Worm (Caenorhabditis elegans) whole organism, late embryonic: ENCODE data around the gene hpo-36.

Experiments used
- C38D4.7 ChIP-seq: fragments of 200-800 bp; sonication (Bioruptor generic); optimal IDR thresholded peaks from 2 replicates; lab custom pipeline; 2018; ENCODE audit warnings: mild to moderate bottlenecking, missing genetic modification characterization, moderate library complexity, missing compliant biosample characterization
- F13H6.1 ChIP-seq: sonication (generic microtip); optimal IDR thresholded peaks from 2 replicates; lab custom pipeline; 2016; ENCODE audit warnings: missing genetic modification characterization, missing compliant biosample characterization
- K02D7.2 ChIP-seq: sonication (generic microtip); optimal IDR thresholded peaks from 2 replicates; lab custom pipeline; 2017; ENCODE audit warnings: mild to moderate bottlenecking, missing genetic modification characterization, missing compliant biosample characterization
- K09A11.1 ChIP-seq: sonication (generic microtip); optimal IDR thresholded peaks from 2 replicates; lab custom pipeline; 2017; ENCODE audit warnings: antibody characterized with exemption, mild to moderate bottlenecking, missing genetic modification characterization, missing compliant biosample characterization; ENCODE audit not compliant: insufficient read depth
- T23F11.4 ChIP-seq: fragments of 200-800 bp; sonication (Bioruptor generic); optimal IDR thresholded peaks from 2 replicates; lab custom pipeline; 2018; ENCODE audit warnings: mild to moderate bottlenecking, missing genetic modification characterization, missing compliant biosample characterization
- ama-1 ChIP-seq: fragments of 150-350 bp; optimal IDR thresholded peaks from 2 replicates; lab custom pipeline; 2014
- ceh-2 ChIP-seq: sonication (generic microtip); optimal IDR thresholded peaks from 2 replicates; lab custom pipeline; 2016; ENCODE audit warnings: missing genotype, missing genetic modification characterization, missing compliant biosample characterization
- ceh-22 ChIP-seq: sonication (generic microtip); optimal IDR thresholded peaks from 2 replicates; lab custom pipeline; 2017; ENCODE audit warnings: missing biosample characterization, missing genetic modification characterization
- ceh-24 ChIP-seq: sonication (generic microtip); optimal IDR thresholded peaks from 2 replicates; lab custom pipeline; 2016; ENCODE audit warnings: mild to moderate bottlenecking, missing genetic modification characterization, missing compliant biosample characterization
- ceh-31 ChIP-seq: sonication (generic microtip); optimal IDR thresholded peaks from 2 replicates; lab custom pipeline; 2016; ENCODE audit warnings: missing genetic modification characterization, missing compliant biosample characterization
- ceh-34 ChIP-seq: sonication (generic microtip); optimal IDR thresholded peaks from 2 replicates; lab custom pipeline; 2016; ENCODE audit warnings: mild to moderate bottlenecking, missing genetic modification characterization, missing compliant biosample characterization
- ceh-48 ChIP-seq: sonication (generic microtip); optimal IDR thresholded peaks from 2 replicates; lab custom pipeline; 2016; ENCODE audit warnings: missing genetic modification characterization, inconsistent platforms, missing compliant biosample characterization
- ceh-6 ChIP-seq: fragments of 200-800 bp; sonication (Bioruptor generic); optimal IDR thresholded peaks from 2 replicates; lab custom pipeline; 2018; ENCODE audit warnings: mild to moderate bottlenecking, missing genetic modification characterization, missing compliant biosample characterization
- ceh-9 ChIP-seq: sonication (generic microtip); optimal IDR thresholded peaks from 2 replicates; lab custom pipeline; 2016; ENCODE audit warnings: mild to moderate bottlenecking, missing genetic modification characterization, inconsistent platforms, missing compliant biosample characterization
- che-1 ChIP-seq: sonication (generic microtip); optimal IDR thresholded peaks from 2 replicates; lab custom pipeline; 2016; ENCODE audit warnings: mild to moderate bottlenecking, missing genetic modification characterization, missing compliant biosample characterization
- dmd-4 ChIP-seq: sonication (generic microtip); optimal IDR thresholded peaks from 2 replicates; lab custom pipeline; 2016; ENCODE audit warnings: borderline replicate concordance, missing genetic modification characterization, missing compliant biosample characterization
- elt-2 ChIP-seq: sonication (generic microtip); optimal IDR thresholded peaks from 2 replicates; lab custom pipeline; 2016; ENCODE audit warnings: missing genetic modification reagents, missing genetic modification characterization, missing compliant biosample characterization
- elt-4 ChIP-seq: sonication (generic microtip); optimal IDR thresholded peaks from 2 replicates; lab custom pipeline; 2016; ENCODE audit warnings: missing genetic modification characterization, missing compliant biosample characterization
- eyg-1 ChIP-seq: sonication (generic microtip); optimal IDR thresholded peaks from 2 replicates; lab custom pipeline; 2016; ENCODE audit warnings: missing genotype, missing genetic modification characterization, missing compliant biosample characterization
- fkh-6 ChIP-seq: sonication (generic microtip); optimal IDR thresholded peaks from 2 replicates; lab custom pipeline; 2016; ENCODE audit warnings: missing genetic modification characterization, missing compliant biosample characterization
- hlh-15 ChIP-seq: sonication (generic microtip); optimal IDR thresholded peaks from 2 replicates; lab custom pipeline; 2016; ENCODE audit warnings: missing genetic modification characterization, missing compliant biosample characterization
- hlh-6 ChIP-seq: sonication (generic microtip); optimal IDR thresholded peaks from 2 replicates; lab custom pipeline; 2016; ENCODE audit warnings: missing genotype, missing genetic modification characterization, missing compliant biosample characterization
- hlh-8 ChIP-seq: sonication (generic microtip); optimal IDR thresholded peaks from 2 replicates; lab custom pipeline; 2016; ENCODE audit warnings: missing genotype, missing genetic modification characterization, missing compliant biosample characterization
- lim-6 ChIP-seq: sonication (generic microtip); optimal IDR thresholded peaks from 2 replicates; lab custom pipeline; 2016; ENCODE audit warnings: missing genetic modification characterization, missing compliant biosample characterization
- nfya-1 ChIP-seq: sonication (generic microtip); optimal IDR thresholded peaks from 2 replicates; lab custom pipeline; 2017; ENCODE audit warnings: missing genetic modification characterization, mild to moderate bottlenecking, missing compliant biosample characterization, antibody characterized with exemption, moderate library complexity
- nhr-11 ChIP-seq: fragments of 150-350 bp; optimal IDR thresholded peaks from 2 replicates; lab custom pipeline; 2014; ENCODE audit warnings: missing biosample characterization, missing genetic modification characterization
- npax-4 ChIP-seq: sonication (generic microtip); optimal IDR thresholded peaks from 2 replicates; lab custom pipeline; 2016; ENCODE audit warnings: missing genetic modification characterization, missing compliant biosample characterization
- pag-3 ChIP-seq: sonication (generic microtip); optimal IDR thresholded peaks from 2 replicates; lab custom pipeline; 2016; ENCODE audit warnings: missing compliant biosample characterization, missing genetic modification characterization, borderline replicate concordance
- pat-9 ChIP-seq: fragments of 200-800 bp; sonication (Bioruptor generic); optimal IDR thresholded peaks from 2 replicates; lab custom pipeline; 2018; ENCODE audit warnings: mild to moderate bottlenecking, missing genetic modification characterization, moderate library complexity, missing compliant biosample characterization
- pha-2 ChIP-seq: sonication (generic microtip); optimal IDR thresholded peaks from 2 replicates; lab custom pipeline; 2017; ENCODE audit warnings: mild to moderate bottlenecking, missing genetic modification characterization, missing compliant biosample characterization
- pqm-1 ChIP-seq: sonication (generic microtip); optimal IDR thresholded peaks from 2 replicates; lab custom pipeline; 2016; ENCODE audit warnings: missing genetic modification characterization, missing compliant biosample characterization
- pros-1 ChIP-seq: fragments of 150-350 bp; optimal IDR thresholded peaks from 2 replicates; lab custom pipeline; 2014; ENCODE audit warnings: missing biosample characterization, missing genetic modification reagents, missing genetic modification characterization
- ref-2 ChIP-seq: sonication (generic microtip); optimal IDR thresholded peaks from 2 replicates; lab custom pipeline; 2016; ENCODE audit warnings: missing genetic modification characterization, missing compliant biosample characterization
- rnt-1 ChIP-seq: sonication (generic microtip); optimal IDR thresholded peaks from 2 replicates; lab custom pipeline; 2016; ENCODE audit warnings: missing genetic modification characterization, missing compliant biosample characterization
- sox-2 ChIP-seq: fragments of 200-800 bp; sonication (Bioruptor generic); IDR thresholded peaks from 2 replicates; pipeline ENCODE4 v1.3.6; 2022; ENCODE audit warnings: missing genetic modification reagents, missing genetic modification characterization, missing compliant biosample characterization
- syd-9 ChIP-seq: sonication (generic microtip); optimal IDR thresholded peaks from 2 replicates; lab custom pipeline; 2016; ENCODE audit warnings: mild to moderate bottlenecking, missing genetic modification characterization, moderate library complexity, missing compliant biosample characterization
- tbx-2 ChIP-seq: sonication (generic microtip); optimal IDR thresholded peaks from 2 replicates; lab custom pipeline; 2016; ENCODE audit warnings: missing genetic modification characterization, missing compliant biosample characterization
- tbx-7 ChIP-seq: sonication (generic microtip); optimal IDR thresholded peaks from 2 replicates; lab custom pipeline; 2016; ENCODE audit warnings: missing genotype, missing genetic modification characterization, missing compliant biosample characterization
- ttx-3 ChIP-seq: sonication (generic microtip); optimal IDR thresholded peaks from 2 replicates; lab custom pipeline; 2016; ENCODE audit warnings: missing genetic modification reagents, missing genetic modification characterization, missing compliant biosample characterization
- unc-3 ChIP-seq, 2 experiments: fragments of 200-800 bp in 1 of 2; sonication (Bioruptor generic) in 1 of 2; sonication (generic microtip) in 1 of 2; conservative IDR thresholded peaks in 1 of 2; optimal IDR thresholded peaks in 1 of 2; 2 replicates each; pipeline versions ENCODE4 v1.3.6 to Lab custom; 2016 to 2022; ENCODE audit warnings: missing compliant biosample characterization in 2 of 2, missing genetic modification characterization in 2 of 2, missing genetic modification reagents in 1 of 2
- unc-42 ChIP-seq: sonication (generic microtip); optimal IDR thresholded peaks from 2 replicates; lab custom pipeline; 2016; ENCODE audit warnings: missing genotype, missing genetic modification characterization, missing compliant biosample characterization
- unc-55 ChIP-seq: sonication (generic microtip); optimal IDR thresholded peaks from 2 replicates; lab custom pipeline; 2017; ENCODE audit warnings: missing biosample characterization, missing genetic modification reagents, missing genetic modification characterization
- zip-5 ChIP-seq: sonication (generic microtip); optimal IDR thresholded peaks from 2 replicates; lab custom pipeline; 2016; ENCODE audit warnings: missing genetic modification characterization, missing compliant biosample characterization

Gene hpo-36

DNA sequence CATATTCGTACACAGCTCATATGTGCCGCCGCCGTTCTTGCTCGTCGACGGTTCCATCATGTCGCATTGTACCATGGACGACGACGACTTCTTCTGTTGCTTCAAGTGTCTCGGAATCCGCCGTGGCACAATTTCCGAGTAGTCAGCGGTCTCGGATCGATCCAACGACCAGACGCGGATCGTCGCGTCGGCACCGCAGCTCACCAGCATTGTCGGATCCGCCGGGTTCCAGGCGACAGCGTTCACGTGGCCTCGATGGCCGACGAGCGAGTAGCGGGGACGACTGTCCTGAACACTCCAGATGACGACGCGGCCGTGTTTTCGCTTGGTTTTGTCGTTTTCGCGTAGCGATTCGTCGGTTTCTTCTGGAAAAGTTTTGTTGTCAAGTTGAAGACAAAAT, 11.1 kb upstream of the hpo-36 start:
- TF ChIP-seq ttx-3 (tag; lab: Kevin White, UChicago) (no peak), ceh-2 (tag; lab: Kevin White, UChicago) (no peak), sox-2 (no peak), ceh-48 (tag; lab: Kevin White, UChicago) (no peak), hlh-15 (tag; lab: Kevin White, UChicago) (no peak), rnt-1 (tag; lab: Kevin White, UChicago) (no peak), eyg-1 (tag; lab: Kevin White, UChicago) (no peak), hlh-6 (no peak), ceh-9 (tag; lab: Kevin White, UChicago) (no peak), unc-55 (no peak), zip-5 (tag; lab: Kevin White, UChicago) (no peak), K02D7.2 (tag; lab: Kevin White, UChicago) (no peak), pag-3 (no peak), pha-2 (tag; lab: Kevin White, UChicago) (no peak), C38D4.7 (no peak), syd-9 (no peak)

DNA sequence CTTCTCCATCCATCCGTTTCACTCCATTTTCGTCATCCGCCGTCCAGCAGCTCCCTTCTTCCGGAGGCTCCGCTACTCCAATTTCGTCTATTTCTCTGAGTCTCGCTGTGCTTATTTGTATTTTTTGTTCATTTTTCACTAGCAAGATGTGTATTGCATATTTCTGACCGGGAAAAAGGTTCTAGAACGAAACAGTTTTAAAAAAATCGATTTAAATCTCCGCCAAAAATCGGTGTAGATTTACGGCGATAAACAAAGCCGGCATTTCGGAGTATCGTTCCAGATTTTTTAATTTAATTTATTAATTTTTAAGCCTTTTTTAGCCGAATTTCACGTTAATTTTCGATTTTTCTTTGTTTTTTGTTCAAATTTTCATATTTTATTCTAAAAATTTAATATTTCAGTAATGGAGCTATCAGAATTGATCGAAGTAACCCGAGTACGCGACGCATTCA, 4.0 kb upstream of the hpo-36 start, which contains the start of gene mtm-9:
Gene mtm-9, plus strand, starts transcription at position 405 of the 455 bp plus-strand sequence.
- TF ChIP-seq ref-2 (tag; lab: Kevin White, UChicago) (no peak), pros-1 (tag; lab: Kevin White, UChicago) (no peak), unc-42 (tag; lab: Kevin White, UChicago) (peak; percentile 4), ceh-22 (tag; lab: Kevin White, UChicago) (no peak), dmd-4 (tag; lab: Kevin White, UChicago) (no peak), ceh-31 (tag; lab: Kevin White, UChicago) (peak; percentile 2), elt-4 (tag; lab: Kevin White, UChicago) (no peak), ceh-48 (tag; lab: Kevin White, UChicago) (no peak), nfya-1 (peak; percentile 18), pat-9 (tag; lab: Kevin White, UChicago) (no peak), ceh-24 (tag; lab: Kevin White, UChicago) (no peak), npax-4 (tag; lab: Kevin White, UChicago) (no peak), elt-2 (no peak), sox-2 (no peak), F13H6.1 (tag; lab: Kevin White, UChicago) (no peak)

DNA sequence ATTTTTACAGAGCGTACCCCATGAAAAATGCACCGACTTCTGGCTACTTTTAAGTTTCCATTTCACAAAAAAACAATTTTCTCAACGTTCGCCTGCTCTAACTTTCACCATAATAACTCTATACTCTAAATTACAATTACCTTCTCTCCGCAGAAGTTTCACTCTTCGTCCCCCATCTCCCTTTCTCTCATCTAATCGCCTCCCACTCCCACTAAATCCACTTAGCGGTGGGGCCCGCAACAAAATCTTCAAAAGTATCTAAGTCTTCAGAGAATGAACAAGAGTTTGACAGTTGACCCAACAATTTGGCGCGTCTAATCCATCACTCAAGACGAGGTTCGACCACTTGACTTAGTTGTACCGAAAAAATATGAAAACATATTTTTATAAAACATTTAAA, 793 bp downstream of the hpo-36 start:
- TF ChIP-seq unc-42 (tag; lab: Kevin White, UChicago): peak; percentile 9
- no peak for TF ChIP-seq che-1 (tag; lab: Kevin White, UChicago)

DNA sequence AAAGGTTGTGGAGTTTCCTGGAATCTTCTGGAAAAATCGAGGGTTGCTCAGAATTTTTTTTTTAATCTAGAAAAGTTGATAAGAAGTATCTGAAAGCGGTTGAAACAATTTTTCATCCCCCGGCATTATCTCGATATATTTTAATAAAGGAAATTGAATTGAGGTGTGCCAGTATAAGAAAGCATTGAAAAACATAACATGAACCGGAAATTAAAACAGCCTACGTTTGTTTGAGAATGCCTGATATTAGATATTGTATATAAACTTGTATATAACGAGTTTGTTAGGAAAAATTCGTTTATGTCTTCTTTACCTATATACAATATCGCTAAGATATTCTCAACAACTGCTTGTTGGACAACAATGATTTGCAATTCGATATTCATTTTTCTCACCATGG, 14.4 kb downstream of the hpo-36 start, which contains the start of gene str-30:
Gene str-30, plus strand, starts transcription at position 301 of the 400 bp plus-strand sequence.
- no peak for TF ChIP-seq ref-2 (tag; lab: Kevin White, UChicago)
- no peak for TF ChIP-seq ceh-6
- TF ChIP-seq hlh-6: no peak
- TF ChIP-seq tbx-7 (tag; lab: Kevin White, UChicago): no peak
- no peak for TF ChIP-seq pag-3
- no peak for TF ChIP-seq npax-4 (tag; lab: Kevin White, UChicago)
- TF ChIP-seq pqm-1 (tag; lab: Kevin White, UChicago): no peak
- no peak for TF ChIP-seq ttx-3 (tag; lab: Kevin White, UChicago)
- TF ChIP-seq T23F11.4: no peak
- TF ChIP-seq F13H6.1 (tag; lab: Kevin White, UChicago): no peak

DNA sequence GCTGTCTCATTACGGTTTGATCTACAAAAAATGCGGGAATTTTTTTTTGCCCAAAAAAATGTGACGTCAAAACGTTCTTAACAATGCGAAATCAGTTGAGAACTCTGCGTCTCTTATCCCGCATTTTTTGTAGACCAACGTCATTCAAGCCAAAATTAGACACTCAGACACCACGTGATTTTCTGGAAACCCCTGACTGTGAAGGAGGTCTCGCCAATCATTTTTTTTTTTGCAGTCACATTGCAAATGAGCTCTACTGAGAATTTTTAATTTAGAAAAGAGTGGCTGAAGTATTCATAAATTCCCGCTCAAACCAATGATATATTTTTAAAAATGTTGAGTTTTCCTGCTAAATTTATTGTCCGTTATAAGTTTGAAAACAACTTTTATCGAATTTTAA, 20.7 kb downstream of the hpo-36 start:
- TF ChIP-seq sox-2 (no peak), ceh-34 (no peak), elt-2 (no peak), fkh-6 (tag; lab: Kevin White, UChicago) (no peak), unc-55 (no peak), lim-6 (tag; lab: Kevin White, UChicago) (no peak), ref-2 (tag; lab: Kevin White, UChicago) (no peak), K09A11.1 (tag; lab: Kevin White, UChicago) (no peak), unc-3 (GFP tag; conservative IDR thresholded peaks at IDR 0.05; lab: Robert Waterston, UW) (no peak), unc-3 (tag; optimal IDR thresholded peaks at IDR 0.05; lab: Kevin White, UChicago) (no peak), hlh-8 (tag; lab: Kevin White, UChicago) (no peak), elt-4 (tag; lab: Kevin White, UChicago) (no peak), zip-5 (tag; lab: Kevin White, UChicago) (no peak), ama-1 (lab: Kevin White, UChicago) (no peak), pros-1 (tag; lab: Kevin White, UChicago) (no peak), tbx-2 (tag; lab: Kevin White, UChicago) (no peak), ceh-31 (tag; lab: Kevin White, UChicago) (no peak), nhr-11 (tag; lab: Kevin White, UChicago) (no peak)
- TF ChIP-seq, all 69 proteins: peak for 0
